Fruit fly (Drosophila melanogaster) whole organism, embryonic: ENCODE results near the gene HisCl1.

ENCODE experiments used
- Abd-B ChIP-seq: fragments of 200-800 bp; sonication (Bioruptor generic); optimal IDR thresholded peaks from 2 replicates; lab custom pipeline; 2018; ENCODE audit warnings: missing biosample characterization, mild to moderate bottlenecking, missing genetic modification characterization, moderate library complexity
- Atf6 ChIP-seq: fragments of 200-800 bp; sonication (Bioruptor generic); IDR thresholded peaks from 2 replicates; pipeline ENCODE4 v1.3.6; 2022; ENCODE audit warnings: missing biosample characterization, missing genetic modification characterization
- CG10462 ChIP-seq: fragments of 200-800 bp; sonication (Bioruptor generic); optimal IDR thresholded peaks from 2 replicates; lab custom pipeline; 2016; ENCODE audit warnings: missing biosample characterization, missing genetic modification characterization
- CG10979 ChIP-seq: fragments of 200-800 bp; sonication (Bioruptor generic); optimal IDR thresholded peaks from 2 replicates; lab custom pipeline; 2018; ENCODE audit warnings: missing biosample characterization, mild to moderate bottlenecking, missing genetic modification characterization, moderate library complexity
- CG12219 ChIP-seq: fragments of 200-800 bp; sonication (Bioruptor generic); optimal IDR thresholded peaks from 3 replicates; lab custom pipeline; 2018; ENCODE audit warnings: missing biosample characterization, mild to moderate bottlenecking, missing genetic modification characterization
- CG12391 ChIP-seq: fragments of 200-800 bp; sonication (Bioruptor generic); optimal IDR thresholded peaks from 3 replicates; lab custom pipeline; 2018; ENCODE audit warnings: missing biosample characterization, mild to moderate bottlenecking, missing genetic modification characterization, moderate library complexity
- CG14710 ChIP-seq: fragments of 200-800 bp; sonication (Bioruptor generic); optimal IDR thresholded peaks from 3 replicates; lab custom pipeline; 2019; ENCODE audit warnings: missing biosample characterization, mild to moderate bottlenecking, missing genetic modification characterization, moderate library complexity
- CG15073 ChIP-seq: fragments of 200-800 bp; sonication (Bioruptor generic); optimal IDR thresholded peaks from 2 replicates; lab custom pipeline; 2016; ENCODE audit warnings: missing biosample characterization, missing genetic modification characterization
- CG1529 ChIP-seq: fragments of 200-800 bp; sonication (Bioruptor generic); optimal IDR thresholded peaks from 3 replicates; lab custom pipeline; 2018; ENCODE audit warnings: missing biosample characterization, missing genetic modification characterization
- CG15514 ChIP-seq: fragments of 200-800 bp; sonication (Bioruptor generic); optimal IDR thresholded peaks from 3 replicates; lab custom pipeline; 2017; ENCODE audit warnings: missing biosample characterization, missing genetic modification characterization, mild to moderate bottlenecking, moderate library complexity, missing genetic modification reagents
- CG1602 ChIP-seq: fragments of 200-800 bp; sonication (Bioruptor generic); optimal IDR thresholded peaks from 3 replicates; lab custom pipeline; 2016; ENCODE audit warnings: missing biosample characterization, missing genetic modification characterization
- CG2120 ChIP-seq: fragments of 200-800 bp; sonication (Bioruptor generic); optimal IDR thresholded peaks from 3 replicates; lab custom pipeline; 2016; ENCODE audit warnings: missing biosample characterization, missing genetic modification characterization
- CG3838 ChIP-seq: fragments of 200-800 bp; sonication (Bioruptor generic); optimal IDR thresholded peaks from 3 replicates; lab custom pipeline; 2016; ENCODE audit warnings: missing biosample characterization, missing genetic modification characterization
- CG42726 ChIP-seq: fragments of 200-800 bp; sonication (Bioruptor generic); IDR thresholded peaks from 2 replicates; pipeline ENCODE4 v1.3.6; 2022; ENCODE audit warnings: missing biosample characterization, missing genetic modification characterization; ENCODE audit not compliant: partially characterized antibody
- CG4328 ChIP-seq: fragments of 200-800 bp; sonication (Bioruptor generic); optimal IDR thresholded peaks from 3 replicates; lab custom pipeline; 2017; ENCODE audit warnings: missing biosample characterization, missing genetic modification reagents, missing genetic modification characterization
- CG6175 ChIP-seq: fragments of 200-800 bp; sonication (Bioruptor generic); IDR thresholded peaks from 3 replicates; pipeline ENCODE4 v1.3.6; 2022; ENCODE audit warnings: missing biosample characterization, missing genetic modification characterization
- CG6654 ChIP-seq: fragments of 200-800 bp; sonication (Bioruptor generic); optimal IDR thresholded peaks from 2 replicates; lab custom pipeline; 2017; ENCODE audit warnings: missing biosample characterization, mild to moderate bottlenecking, missing genetic modification characterization
- CG6683 ChIP-seq: fragments of 200-800 bp; sonication (Bioruptor generic); optimal IDR thresholded peaks from 2 replicates; lab custom pipeline; 2017; ENCODE audit warnings: missing biosample characterization, mild to moderate bottlenecking, missing genetic modification characterization, missing genetic modification reagents
- CG6813 ChIP-seq: fragments of 200-800 bp; sonication (Bioruptor generic); optimal IDR thresholded peaks from 2 replicates; lab custom pipeline; 2017; ENCODE audit warnings: missing biosample characterization, missing genetic modification characterization, mild to moderate bottlenecking, moderate library complexity, missing genetic modification reagents
- CG7271 ChIP-seq: fragments of 200-800 bp; sonication (Bioruptor generic); optimal IDR thresholded peaks from 2 replicates; lab custom pipeline; 2018; ENCODE audit warnings: missing biosample characterization, mild to moderate bottlenecking, missing genetic modification characterization, moderate library complexity
- CG7786 ChIP-seq: fragments of 200-800 bp; sonication (Bioruptor generic); optimal IDR thresholded peaks from 2 replicates; lab custom pipeline; 2016; ENCODE audit warnings: missing biosample characterization, missing genetic modification characterization
- Dad ChIP-seq: fragments of 200-800 bp; sonication (Bioruptor generic); optimal IDR thresholded peaks from 3 replicates; lab custom pipeline; 2016; ENCODE audit warnings: missing biosample characterization, missing genetic modification characterization
- Doc3 ChIP-seq: fragments of 200-800 bp; sonication (Bioruptor generic); IDR thresholded peaks from 3 replicates; pipeline ENCODE4 v1.3.6; 2022; ENCODE audit warnings: missing biosample characterization, missing genetic modification characterization; ENCODE audit not compliant: partially characterized antibody
- Dp ChIP-seq: fragments of 200-800 bp; sonication (Bioruptor generic); optimal IDR thresholded peaks from 2 replicates; lab custom pipeline; 2018; ENCODE audit warnings: missing biosample characterization, mild to moderate bottlenecking, missing genetic modification characterization, moderate library complexity
- Hand ChIP-seq: fragments of 200-800 bp; sonication (Bioruptor generic); optimal IDR thresholded peaks from 2 replicates; lab custom pipeline; 2017; ENCODE audit warnings: mild to moderate bottlenecking, missing biosample characterization, missing genetic modification reagents, missing genetic modification characterization
- Hmx ChIP-seq: fragments of 200-800 bp; sonication (Bioruptor generic); optimal IDR thresholded peaks from 2 replicates; lab custom pipeline; 2016; ENCODE audit warnings: missing biosample characterization, missing genetic modification characterization
- Hr3 ChIP-seq: fragments of 200-800 bp; sonication (Bioruptor generic); optimal IDR thresholded peaks from 3 replicates; lab custom pipeline; 2016; ENCODE audit warnings: missing biosample characterization, missing genetic modification characterization
- Jarid2 ChIP-seq: fragments of 200-800 bp; sonication (Bioruptor generic); optimal IDR thresholded peaks from 3 replicates; lab custom pipeline; 2017; ENCODE audit warnings: mild to moderate bottlenecking, missing biosample characterization, missing genetic modification reagents, missing genetic modification characterization
- NC2α ChIP-seq: fragments of 200-800 bp; sonication (Bioruptor generic); optimal IDR thresholded peaks from 2 replicates; lab custom pipeline; 2016; ENCODE audit warnings: missing biosample characterization, missing genetic modification characterization
- NC2β ChIP-seq: fragments of 200-800 bp; sonication (Bioruptor generic); optimal IDR thresholded peaks from 2 replicates; lab custom pipeline; 2016; ENCODE audit warnings: missing biosample characterization, missing genetic modification characterization
- Nf-YB ChIP-seq: fragments of 200-800 bp; sonication (Bioruptor generic); optimal IDR thresholded peaks from 3 replicates; lab custom pipeline; 2019; ENCODE audit warnings: missing biosample characterization, mild to moderate bottlenecking, missing genetic modification characterization, moderate library complexity
- NfI ChIP-seq: fragments of 200-800 bp; sonication (Bioruptor generic); optimal IDR thresholded peaks from 3 replicates; lab custom pipeline; 2018; ENCODE audit warnings: missing biosample characterization, mild to moderate bottlenecking, missing genetic modification characterization, moderate library complexity
- Six4 ChIP-seq: fragments of 200-800 bp; sonication (Bioruptor generic); optimal IDR thresholded peaks from 2 replicates; lab custom pipeline; 2016; ENCODE audit warnings: missing biosample characterization, missing genetic modification characterization
- ab ChIP-seq: fragments of 200-800 bp; sonication (Bioruptor generic); optimal IDR thresholded peaks from 2 replicates; lab custom pipeline; 2016; ENCODE audit warnings: missing biosample characterization, missing genetic modification characterization
- ap ChIP-seq: fragments of 200-800 bp; sonication (Bioruptor generic); IDR thresholded peaks from 2 replicates; pipeline ENCODE4 v1.3.6; 2022; ENCODE audit warnings: missing biosample characterization, missing genetic modification characterization
- btn ChIP-seq: fragments of 200-800 bp; sonication (Bioruptor generic); optimal IDR thresholded peaks from 2 replicates; lab custom pipeline; 2016; ENCODE audit warnings: missing biosample characterization, missing genetic modification characterization
- caup ChIP-seq: fragments of 200-800 bp; sonication (Bioruptor generic); optimal IDR thresholded peaks from 3 replicates; lab custom pipeline; 2017; ENCODE audit warnings: missing biosample characterization, mild to moderate bottlenecking, missing genetic modification characterization, moderate library complexity; ENCODE audit not compliant: severe bottlenecking
- crp ChIP-seq, 2 experiments: fragments of 200-800 bp; sonication (Bioruptor generic); optimal IDR thresholded peaks; 2 replicates in 1 of 2; 3 replicates in 1 of 2; lab custom pipeline; 2017; ENCODE audit warnings: missing biosample characterization in 2 of 2, missing genetic modification characterization in 2 of 2, mild to moderate bottlenecking in 1 of 2, moderate library complexity in 1 of 2
- jing ChIP-seq: fragments of 200-800 bp; sonication (Bioruptor generic); optimal IDR thresholded peaks from 2 replicates; lab custom pipeline; 2018; ENCODE audit warnings: missing biosample characterization, mild to moderate bottlenecking, missing genetic modification characterization
- lilli ChIP-seq: fragments of 200-800 bp; sonication (Bioruptor generic); optimal IDR thresholded peaks from 3 replicates; lab custom pipeline; 2016; ENCODE audit warnings: missing biosample characterization, missing genetic modification characterization
- lola ChIP-seq, 3 experiments: fragments of >200 bp in 2 of 3; fragments of 200-800 bp in 1 of 3; sonication (Bioruptor generic) in 1 of 3; optimal IDR thresholded peaks; 2 replicates each; lab custom pipeline; 2017 to 2019; ENCODE audit warnings: missing biosample characterization in 3 of 3, missing genetic modification characterization in 3 of 3, mild to moderate bottlenecking in 1 of 3, moderate library complexity in 1 of 3
- nerfin-1 ChIP-seq: fragments of 200-800 bp; sonication (Bioruptor generic); optimal IDR thresholded peaks from 3 replicates; lab custom pipeline; 2019; ENCODE audit warnings: missing biosample characterization, mild to moderate bottlenecking, missing genetic modification characterization, moderate library complexity
- otp ChIP-seq: fragments of 200-800 bp; sonication (Bioruptor generic); IDR thresholded peaks from 3 replicates; pipeline ENCODE4, ENCODE4 v1.3.6; 2022; ENCODE audit warnings: missing biosample characterization, missing genetic modification characterization
- pb ChIP-seq: fragments of 200-800 bp; sonication (Bioruptor generic); optimal IDR thresholded peaks from 3 replicates; lab custom pipeline; 2016; ENCODE audit warnings: missing biosample characterization, missing genetic modification characterization
- pum ChIP-seq: fragments of 200-800 bp; sonication (Bioruptor generic); optimal IDR thresholded peaks from 2 replicates; lab custom pipeline; 2016; ENCODE audit warnings: missing biosample characterization, missing genetic modification characterization
- pzg ChIP-seq: fragments of 200-800 bp; sonication (Bioruptor generic); optimal IDR thresholded peaks from 3 replicates; lab custom pipeline; 2018; ENCODE audit warnings: missing biosample characterization, mild to moderate bottlenecking, missing genetic modification characterization, moderate library complexity
- vfl ChIP-seq: fragments of 200-800 bp; sonication (Bioruptor generic); optimal IDR thresholded peaks from 2 replicates; lab custom pipeline; 2016; ENCODE audit warnings: missing biosample characterization, missing genetic modification characterization
- wek ChIP-seq: fragments of 200-800 bp; sonication (Bioruptor generic); optimal IDR thresholded peaks from 3 replicates; lab custom pipeline; 2018; ENCODE audit warnings: missing biosample characterization, mild to moderate bottlenecking, missing genetic modification characterization, moderate library complexity

The HisCl1 gene

DNA sequence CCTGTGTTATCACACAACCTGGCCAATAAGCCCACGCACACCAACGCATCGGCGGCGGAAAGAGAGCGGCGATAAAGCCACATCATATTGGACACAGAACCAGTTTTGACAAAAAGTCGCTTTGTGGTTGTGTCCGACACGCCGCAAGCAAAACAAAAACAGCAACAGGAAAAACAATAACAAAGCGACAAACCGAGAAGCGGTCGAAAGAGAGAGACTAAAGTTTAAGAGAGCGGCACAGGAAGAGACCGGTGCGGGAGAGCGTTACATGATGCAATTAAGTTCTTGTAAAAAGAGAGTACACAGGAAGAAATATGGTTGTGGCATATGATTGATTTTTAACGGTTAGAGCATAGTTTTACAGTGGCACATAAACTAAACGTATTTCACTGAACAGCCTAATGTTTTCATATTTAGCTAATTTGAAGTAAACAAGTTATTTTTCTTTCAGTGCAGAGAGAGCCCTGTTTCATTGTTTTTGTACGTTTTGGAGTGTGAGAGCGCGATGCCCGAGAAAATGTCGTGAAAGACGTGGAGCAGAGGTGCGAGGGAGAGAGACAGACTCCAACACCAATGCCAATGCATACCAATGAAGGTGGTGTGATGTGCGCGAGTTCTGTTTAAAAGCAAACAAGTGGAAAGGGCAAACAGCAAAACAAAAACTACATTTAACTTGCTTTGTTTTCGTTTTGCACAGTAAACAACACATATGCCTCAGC is 26.1 kb upstream of the HisCl1 start (continued):
- TF ChIP-seq Hand (GFP tag; lab: Kevin White, UChicago) (peak; percentile 100), CG6654 (GFP tag; lab: Kevin White, UChicago) (peak; percentile 96), Abd-B (GFP tag; lab: Kevin White, UChicago) (peak; percentile 100), crp (GFP tag; optimal IDR thresholded peaks at IDR 0.05; lab: Kevin White, UChicago) (peak; percentile 45 to 81), pb (GFP tag; lab: Kevin White, UChicago) (peak; percentile 100), vfl (peak; percentile 100), CG10979 (tag; lab: Kevin White, UChicago) (peak; percentile 100), Hmx (GFP tag; lab: Kevin White, UChicago) (peak; percentile 99), CG1602 (GFP tag; lab: Kevin White, UChicago) (peak; percentile 100), pum (GFP tag; lab: Kevin White, UChicago) (peak; percentile 100), CG15073 (GFP tag; lab: Kevin White, UChicago) (peak; percentile 94), NC2β (GFP tag; lab: Kevin White, UChicago) (peak; percentile 100), Dp (peak; percentile 60), ab (GFP tag; lab: Kevin White, UChicago) (peak; percentile 100), Jarid2 (GFP tag; lab: Kevin White, UChicago) (peak; percentile 98), ap (GFP tag; lab: Robert Waterston, UW) (no peak), CG1529 (GFP tag; lab: Kevin White, UChicago) (peak; percentile 99), otp (GFP tag; lab: Robert Waterston, UW) (no peak), CG12391 (tag; lab: Kevin White, UChicago) (peak; percentile 100), NfI (GFP tag; lab: Kevin White, UChicago) (peak; percentile 100), CG15514 (GFP tag; lab: Kevin White, UChicago) (peak; percentile 96), CG6683 (GFP tag; lab: Kevin White, UChicago) (peak; percentile 99), CG42726 (no peak), wek (GFP tag; lab: Kevin White, UChicago) (peak; percentile 98), CG7271 (tag; lab: Kevin White, UChicago) (peak; percentile 99), CG6175 (GFP tag; lab: Robert Waterston, UW) (no peak), caup (peak; percentile 100), Dad (peak; percentile 100), Doc3 (no peak), CG6813 (peak; percentile 100), CG3838 (GFP tag; lab: Kevin White, UChicago) (peak; percentile 99), jing (peak; percentile 100), CG2120 (GFP tag; lab: Kevin White, UChicago) (peak; percentile 100), nerfin-1 (tag; lab: Kevin White, UChicago) (peak; percentile 99), CG14710 (tag; lab: Kevin White, UChicago) (peak; percentile 99), CG10462 (GFP tag; lab: Kevin White, UChicago) (peak; percentile 100), lola (GFP tag; optimal IDR thresholded peaks at IDR 0.05; lab: Kevin White, UChicago) (peak in 1 of 3 experiments; percentile 100), CG7786 (peak; percentile 100), Atf6 (no peak), NC2α (GFP tag; lab: Kevin White, UChicago) (peak; percentile 100), lilli (GFP tag; lab: Kevin White, UChicago) (peak; percentile 100), CG12219 (GFP tag; lab: Kevin White, UChicago) (peak; percentile 100), Six4 (GFP tag; lab: Kevin White, UChicago) (peak; percentile 100), btn (GFP tag; lab: Kevin White, UChicago) (peak; percentile 100), Nf-YB (peak; percentile 93), Hr3 (GFP tag; lab: Kevin White, UChicago) (peak; percentile 100), pzg (peak; percentile 62), CG4328 (peak; percentile 100)
